Worm (Caenorhabditis elegans): Measurements from ENCODE around the gene ceh-30.

The ceh-30 gene

DNA sequence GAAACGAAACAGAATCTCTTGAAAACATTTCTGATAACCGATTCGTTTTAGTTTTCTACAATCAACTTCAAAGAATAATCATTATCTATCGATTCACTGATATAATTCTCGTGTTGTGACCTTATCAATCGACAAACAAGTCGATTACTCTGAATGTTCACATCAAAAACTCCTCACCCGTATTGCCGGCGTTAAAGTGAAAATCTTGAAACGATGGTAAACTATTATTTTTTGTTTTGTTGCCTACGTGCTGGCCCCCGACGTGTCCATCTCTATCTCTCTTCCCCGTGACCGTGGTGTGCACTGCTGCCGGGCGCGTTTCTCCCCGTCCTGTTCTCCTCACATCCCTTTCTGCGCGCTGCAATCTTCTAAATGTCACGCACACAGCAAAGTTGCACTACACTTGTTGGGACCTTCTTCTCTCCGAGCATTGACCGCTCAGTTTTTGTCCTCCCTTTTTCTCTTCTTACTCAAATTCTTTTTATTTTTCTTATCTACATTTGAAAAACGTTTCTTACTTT, 26.6 kb downstream of the ceh-30 start (continued):
- no peak for TF ChIP-seq tbp1 (GFP tag; optimal IDR thresholded peaks at IDR 0.05)
- no peak for TF ChIP-seq ztf-26 (tag; optimal IDR thresholded peaks at IDR 0.05)
- no peak for TF ChIP-seq attf-6 (GFP tag; IDR thresholded peaks at IDR 0.05)
- peak; percentile 45; the same call in 1 of the 2 replicates for TF ChIP-seq dox-1 (GFP tag; IDR thresholded peaks at IDR 0.05)
- no peak for TF ChIP-seq ccch-3 (GFP tag; optimal IDR thresholded peaks at IDR 0.05)
- no peak for TF ChIP-seq ceh-27 (GFP tag; optimal IDR thresholded peaks at IDR 0.05)
- peak; percentile 19 for TF ChIP-seq ZK185.1 (tag; optimal IDR thresholded peaks at IDR 0.05; ENCODE audit: poor library complexity, severe bottlenecking)
- TF ChIP-seq die-1 (tag; optimal IDR thresholded peaks at IDR 0.05), result peak; percentile 32
- no peak for TF ChIP-seq hsf-1 (GFP tag; IDR thresholded peaks at IDR 0.05)
- TF ChIP-seq C06A6.2 (GFP tag; conservative IDR thresholded peaks at IDR 0.05), result no peak
- no peak for TF ChIP-seq egl-18 (GFP tag; IDR thresholded peaks at IDR 0.05)
- TF ChIP-seq sdz-38 (tag; optimal IDR thresholded peaks at IDR 0.05), result no peak
- TF ChIP-seq egrh-3 (GFP tag; IDR thresholded peaks at IDR 0.05), result 0 out of 2 replicates have a peak, but pooled peaks have one; percentile 19
- TF ChIP-seq pha-4 (tag; optimal IDR thresholded peaks at IDR 0.05), result no peak
- peak; percentile 34 for TF ChIP-seq ztf-18 (tag; optimal IDR thresholded peaks at IDR 0.05)
- 0 out of 2 replicates have a peak, but pooled peaks have one; percentile 20 for TF ChIP-seq K11D2.4 (GFP tag; IDR thresholded peaks at IDR 0.05)
- TF ChIP-seq fkh-3 (tag; optimal IDR thresholded peaks at IDR 0.05), result no peak
- TF ChIP-seq F49E8.2 (tag; optimal IDR thresholded peaks at IDR 0.05; ENCODE audit: insufficient read depth), result no peak
- no peak for TF ChIP-seq hlh-12 (tag; optimal IDR thresholded peaks at IDR 0.05)
- peak; percentile 87 for TF ChIP-seq zfh-2 (GFP tag; conservative IDR thresholded peaks at IDR 0.05)
- no peak for TF ChIP-seq nhr-179 (tag; optimal IDR thresholded peaks at IDR 0.05)
- TF ChIP-seq nfya-1 (tag; optimal IDR thresholded peaks at IDR 0.05; ENCODE audit: borderline replicate concordance, insufficient read depth), result no peak
- no peak for TF ChIP-seq D2030.7 (GFP tag; IDR thresholded peaks at IDR 0.05)
- TF ChIP-seq hmg-1.2 (GFP tag; IDR thresholded peaks at IDR 0.05), result peak; percentile 19; the same call in 1 of the 2 replicates
- TF ChIP-seq ztf-6 (GFP tag; IDR thresholded peaks at IDR 0.05), result no peak
- TF ChIP-seq attf-5 (GFP tag; optimal IDR thresholded peaks at IDR 0.05), result peak; percentile 52
- TF ChIP-seq nfyb-1 (GFP tag; IDR thresholded peaks at IDR 0.05), result no peak
- no peak for TF ChIP-seq T26A5.8 (tag; optimal IDR thresholded peaks at IDR 0.05)
- no peak for TF ChIP-seq B0261.1 (tag; optimal IDR thresholded peaks at IDR 0.05)
- TF ChIP-seq lin-40 (tag; optimal IDR thresholded peaks at IDR 0.05), result peak; percentile 32
- peak; percentile 11 for TF ChIP-seq K12H6.12 (tag; optimal IDR thresholded peaks at IDR 0.05)

DNA sequence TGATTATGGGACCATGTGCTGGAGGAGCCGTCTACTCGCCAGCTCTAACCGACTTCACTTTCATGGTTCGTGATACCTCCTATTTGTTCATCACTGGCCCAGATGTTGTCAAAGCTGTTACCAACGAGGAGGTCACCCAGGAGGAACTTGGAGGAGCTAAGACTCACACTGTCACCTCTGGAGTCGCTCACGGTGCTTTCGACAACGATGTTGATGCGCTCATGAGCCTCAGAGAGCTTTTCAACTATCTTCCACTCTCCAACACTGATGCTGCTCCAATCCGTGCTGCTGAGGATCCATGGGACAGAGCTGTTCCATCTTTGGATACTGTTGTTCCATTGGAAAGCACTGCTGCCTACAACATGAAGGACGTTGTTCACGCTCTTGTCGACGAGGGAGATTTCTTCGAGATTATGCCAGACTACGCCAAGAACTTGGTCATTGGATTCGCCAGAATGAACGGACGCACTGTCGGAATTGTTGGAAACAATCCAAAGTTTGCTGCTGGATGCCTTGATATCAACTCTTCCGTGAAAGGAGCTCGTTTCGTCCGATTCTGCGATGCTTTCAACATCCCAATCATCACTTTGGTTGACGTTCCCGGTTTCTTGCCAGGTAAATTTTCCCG, 27.9 kb downstream of the ceh-30 start:
- TF ChIP-seq zfh-2 (GFP tag; conservative IDR thresholded peaks at IDR 0.05) (0 out of 2 replicates have a peak, but pooled peaks have one; percentile 10), ekl-4 (GFP tag; IDR thresholded peaks at IDR 0.05) (0 out of 2 replicates have a peak, but pooled peaks have one; percentile 12), madf-10 (tag; optimal IDR thresholded peaks at IDR 0.05) (no peak)

DNA sequence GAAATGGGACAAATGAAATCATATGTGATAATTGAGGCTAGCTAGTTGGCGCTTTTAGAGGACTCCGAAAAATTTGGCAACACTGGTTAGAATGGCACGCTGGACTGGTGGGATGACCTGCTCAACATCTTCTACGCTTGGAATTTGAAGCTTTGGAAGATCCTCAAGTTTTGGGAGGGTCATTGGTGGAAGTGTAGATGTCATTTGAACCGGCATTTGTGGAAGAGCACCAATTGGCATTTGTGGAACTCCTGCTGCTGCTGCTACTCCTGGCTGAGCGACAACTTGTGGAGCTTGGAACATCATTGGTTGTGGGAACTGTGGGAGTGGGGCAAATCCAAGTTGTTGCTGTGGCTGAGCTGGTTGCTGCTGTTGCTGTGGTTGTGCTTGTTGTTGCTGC, 29.1 kb downstream of the ceh-30 start:
- TF ChIP-seq snpc-1.1 (tag; optimal IDR thresholded peaks at IDR 0.05; ENCODE audit: insufficient read depth) (no peak), die-1 (tag; optimal IDR thresholded peaks at IDR 0.05) (no peak), rpc-1 (optimal IDR thresholded peaks at IDR 0.05) (no peak), rpc-1 (tag; optimal IDR thresholded peaks at IDR 0.05) (no peak), hmg-20 (GFP tag; IDR thresholded peaks at IDR 0.05) (no peak), B0035.1 (tag; optimal IDR thresholded peaks at IDR 0.05) (no peak), bed-2 (GFP tag; IDR thresholded peaks at IDR 0.05) (no peak), F55B11.4 (tag; optimal IDR thresholded peaks at IDR 0.05; ENCODE audit: borderline replicate concordance, insufficient read depth) (no peak), let-607 (tag; optimal IDR thresholded peaks at IDR 0.05) (no peak), Y53G8AR.9 (GFP tag; conservative IDR thresholded peaks at IDR 0.05) (0 out of 2 replicates have a peak, but pooled peaks have one; percentile 60), ama-1 (optimal IDR thresholded peaks at IDR 0.05) (peak; percentile 69), ama-1 (GFP tag; optimal IDR thresholded peaks at IDR 0.05) (no peak), pbrm-1 (GFP tag; IDR thresholded peaks at IDR 0.05) (no peak), hsf-1 (GFP tag; IDR thresholded peaks at IDR 0.05) (no peak), lag-1 (GFP tag; IDR thresholded peaks at IDR 0.05) (no peak), aptf-2 (GFP tag; conservative IDR thresholded peaks at IDR 0.05) (0 out of 2 replicates have a peak, but pooled peaks have one; percentile 17)

Measured in whole organism, young adult.